Fruit fly (Drosophila melanogaster) whole organism, embryonic: ENCODE measurements around the gene cnir.

Experiments
- Abd-B ChIP-seq: fragments of 200-800 bp; sonication (Bioruptor generic); optimal IDR thresholded peaks from 2 replicates; lab custom pipeline; 2018; ENCODE audit warnings: missing biosample characterization, mild to moderate bottlenecking, missing genetic modification characterization, moderate library complexity
- CG10959 ChIP-seq: fragments of 200-800 bp; sonication (Bioruptor generic); IDR thresholded peaks from 2 replicates; pipeline ENCODE4 v1.3.6; 2022; ENCODE audit warnings: missing biosample characterization, missing genetic modification characterization
- CG12744 ChIP-seq: fragments of 200-800 bp; sonication (Bioruptor generic); optimal IDR thresholded peaks from 2 replicates; lab custom pipeline; 2016; ENCODE audit warnings: missing biosample characterization, missing genetic modification characterization
- CG14014 ChIP-seq: fragments of 200-800 bp; sonication (Bioruptor generic); IDR thresholded peaks from 2 replicates; pipeline ENCODE4 v1.3.6; 2022; ENCODE audit warnings: missing biosample characterization, missing genetic modification characterization
- CG14050 ChIP-seq: fragments of 200-800 bp; sonication (Bioruptor generic); IDR thresholded peaks from 3 replicates; pipeline ENCODE4 v1.3.6; 2022; ENCODE audit warnings: missing biosample characterization, missing genetic modification characterization
- CG15479 ChIP-seq: fragments of 200-800 bp; sonication (Bioruptor generic); optimal IDR thresholded peaks from 3 replicates; lab custom pipeline; 2019; ENCODE audit warnings: missing biosample characterization, mild to moderate bottlenecking, missing genetic modification characterization, moderate library complexity
- CG17385 ChIP-seq: fragments of 200-800 bp; sonication (Bioruptor generic); optimal IDR thresholded peaks from 3 replicates; lab custom pipeline; 2018; ENCODE audit warnings: missing biosample characterization, mild to moderate bottlenecking, missing genetic modification characterization
- CG3163 ChIP-seq: fragments of 200-800 bp; sonication (Bioruptor generic); optimal IDR thresholded peaks from 3 replicates; lab custom pipeline; 2016; ENCODE audit warnings: missing biosample characterization, missing genetic modification characterization
- CG3838 ChIP-seq: fragments of 200-800 bp; sonication (Bioruptor generic); optimal IDR thresholded peaks from 3 replicates; lab custom pipeline; 2016; ENCODE audit warnings: missing biosample characterization, missing genetic modification characterization
- CG7271 ChIP-seq: fragments of 200-800 bp; sonication (Bioruptor generic); optimal IDR thresholded peaks from 2 replicates; lab custom pipeline; 2018; ENCODE audit warnings: missing biosample characterization, mild to moderate bottlenecking, missing genetic modification characterization, moderate library complexity
- CG8281 ChIP-seq: fragments of 200-800 bp; sonication (Bioruptor generic); optimal IDR thresholded peaks from 2 replicates; lab custom pipeline; 2018; ENCODE audit warnings: missing biosample characterization, mild to moderate bottlenecking, missing genetic modification characterization, moderate library complexity
- CG9817 ChIP-seq: fragments of 200-800 bp; sonication (Bioruptor generic); optimal IDR thresholded peaks from 2 replicates; lab custom pipeline; 2018; ENCODE audit warnings: missing biosample characterization, mild to moderate bottlenecking, missing genetic modification characterization, moderate library complexity
- CG9876 ChIP-seq: fragments of 200-800 bp; sonication (Bioruptor generic); optimal IDR thresholded peaks from 2 replicates; lab custom pipeline; 2016; ENCODE audit warnings: missing biosample characterization, missing genetic modification characterization
- Dbx ChIP-seq: fragments of 200-800 bp; sonication (Bioruptor generic); IDR thresholded peaks from 3 replicates; pipeline ENCODE4 v1.3.6; 2022; ENCODE audit warnings: missing biosample characterization, missing genetic modification characterization
- Dp ChIP-seq: fragments of 200-800 bp; sonication (Bioruptor generic); optimal IDR thresholded peaks from 2 replicates; lab custom pipeline; 2018; ENCODE audit warnings: missing biosample characterization, mild to moderate bottlenecking, missing genetic modification characterization, moderate library complexity
- Fer1 ChIP-seq: fragments of 200-800 bp; sonication (Bioruptor generic); optimal IDR thresholded peaks from 2 replicates; lab custom pipeline; 2017; ENCODE audit warnings: missing biosample characterization, mild to moderate bottlenecking, missing genetic modification characterization
- HLH4C ChIP-seq: fragments of 200-800 bp; sonication (Bioruptor generic); IDR thresholded peaks from 3 replicates; pipeline ENCODE4 v1.3.6; 2022; ENCODE audit warnings: missing biosample characterization, missing genetic modification characterization; ENCODE audit not compliant: partially characterized antibody
- HLHmδ ChIP-seq: fragments of 200-800 bp; sonication (Bioruptor generic); optimal IDR thresholded peaks from 2 replicates; lab custom pipeline; 2018; ENCODE audit warnings: missing biosample characterization, mild to moderate bottlenecking, missing genetic modification characterization, moderate library complexity
- Hr51 ChIP-seq, 2 experiments: fragments of 200-800 bp; sonication (Bioruptor generic); optimal IDR thresholded peaks; 2 replicates in 1 of 2; 3 replicates in 1 of 2; lab custom pipeline; 2016 to 2018; ENCODE audit warnings: missing biosample characterization in 2 of 2, missing genetic modification characterization in 2 of 2, mild to moderate bottlenecking in 1 of 2, moderate library complexity in 1 of 2
- Mes4 ChIP-seq: fragments of 200-800 bp; sonication (Bioruptor generic); optimal IDR thresholded peaks from 2 replicates; lab custom pipeline; 2016; ENCODE audit warnings: missing biosample characterization, missing genetic modification characterization
- NK7.1 ChIP-seq: fragments of 200-800 bp; sonication (Bioruptor generic); optimal IDR thresholded peaks from 3 replicates; lab custom pipeline; 2016; ENCODE audit warnings: missing biosample characterization, missing genetic modification characterization
- Sry-δ ChIP-seq: fragments of 200-800 bp; sonication (Bioruptor generic); optimal IDR thresholded peaks from 2 replicates; lab custom pipeline; 2016; ENCODE audit warnings: missing biosample characterization, missing genetic modification characterization
- aop ChIP-seq: fragments of 200-800 bp; sonication (Bioruptor generic); IDR thresholded peaks from 2 replicates; pipeline ENCODE4 v1.3.6; 2022; ENCODE audit warnings: missing biosample characterization, missing genetic modification characterization
- cad ChIP-seq: fragments of >200 bp; optimal IDR thresholded peaks from 2 replicates; lab custom pipeline; 2017; ENCODE audit warnings: missing biosample characterization, missing genetic modification characterization
- dati ChIP-seq: fragments of 200-800 bp; sonication (Bioruptor generic); IDR thresholded peaks from 2 replicates; pipeline ENCODE4 v1.3.6; 2022; ENCODE audit warnings: missing biosample characterization, missing genetic modification characterization
- fd102C ChIP-seq: fragments of 200-800 bp; sonication (Bioruptor generic); optimal IDR thresholded peaks from 2 replicates; lab custom pipeline; 2018; ENCODE audit warnings: missing biosample characterization, mild to moderate bottlenecking, missing genetic modification characterization, moderate library complexity
- hbn ChIP-seq: fragments of 200-800 bp; sonication (Bioruptor generic); IDR thresholded peaks from 2 replicates; pipeline ENCODE4 v1.3.6; 2022; ENCODE audit warnings: missing biosample characterization, missing genetic modification characterization; ENCODE audit not compliant: partially characterized antibody
- kah ChIP-seq: fragments of 200-800 bp; sonication (Bioruptor generic); optimal IDR thresholded peaks from 2 replicates; lab custom pipeline; 2018; ENCODE audit warnings: missing biosample characterization, mild to moderate bottlenecking, missing genetic modification characterization
- odd ChIP-seq: fragments of 200-800 bp; sonication (Bioruptor generic); optimal IDR thresholded peaks from 2 replicates; lab custom pipeline; 2017; ENCODE audit warnings: missing biosample characterization, mild to moderate bottlenecking, missing genetic modification characterization
- prd ChIP-seq, 3 experiments: fragments of >200 bp in 2 of 3; fragments of 200-800 bp in 1 of 3; sonication (Bioruptor generic) in 1 of 3; optimal IDR thresholded peaks in 2 of 3; IDR thresholded peaks in 1 of 3; 2 replicates in 2 of 3; 3 replicates in 1 of 3; pipeline versions ENCODE4 v1.3.6 to Lab custom; 2017 to 2022; ENCODE audit warnings: missing biosample characterization in 1 of 3, missing genetic modification characterization in 1 of 3
- pros ChIP-seq: fragments of 200-800 bp; sonication (Bioruptor generic); optimal IDR thresholded peaks from 3 replicates; lab custom pipeline; 2019; ENCODE audit warnings: missing biosample characterization, mild to moderate bottlenecking, missing genetic modification characterization, moderate library complexity
- sens ChIP-seq: fragments of 200-800 bp; sonication (Bioruptor generic); peaks from one replicate; lab custom pipeline; 2016; ENCODE audit warnings: missing biosample characterization, missing genetic modification characterization
- sob ChIP-seq: fragments of 200-800 bp; sonication (Bioruptor generic); IDR thresholded peaks from 2 replicates; pipeline ENCODE4 v1.3.6; 2022; ENCODE audit warnings: missing biosample characterization, missing genetic modification characterization
- tll ChIP-seq, 2 experiments: fragments of 200-800 bp in 1 of 2; fragments of >200 bp in 1 of 2; sonication (Bioruptor generic) in 1 of 2; optimal IDR thresholded peaks; 2 replicates each; lab custom pipeline; 2017 to 2019; ENCODE audit warnings: missing biosample characterization in 2 of 2, missing genetic modification characterization in 2 of 2, mild to moderate bottlenecking in 1 of 2, moderate library complexity in 1 of 2
- ttk ChIP-seq: fragments of 200-800 bp; sonication (Bioruptor generic); IDR thresholded peaks from 2 replicates; pipeline ENCODE4 v2.1.2; 2022; ENCODE audit warnings: missing biosample characterization, missing genetic modification characterization
- twi ChIP-seq: fragments of 200-800 bp; optimal IDR thresholded peaks from 2 replicates; lab custom pipeline; 2019; ENCODE audit warnings: missing biosample characterization, mild to moderate bottlenecking, missing genetic modification characterization, moderate library complexity
- tx ChIP-seq: fragments of 200-800 bp; sonication (Bioruptor generic); optimal IDR thresholded peaks from 2 replicates; lab custom pipeline; 2016; ENCODE audit warnings: missing biosample characterization, missing genetic modification characterization
- zen ChIP-seq: fragments of 200-800 bp; sonication (Bioruptor generic); optimal IDR thresholded peaks from 3 replicates; lab custom pipeline; 2018; ENCODE audit warnings: missing biosample characterization, mild to moderate bottlenecking, missing genetic modification characterization, moderate library complexity

The cnir gene

dm6 chr2L:3083510-3083909 lies 43.9 kb upstream of the cnir start (continued):
- no peak for TF ChIP-seq NK7.1

dm6 chr2L:3082895-3083294 lies 43.3 kb upstream of the cnir start:
- TF ChIP-seq HLHmδ (GFP tag; lab: Kevin White, UChicago) (no peak), CG14014 (GFP tag; lab: Robert Waterston, UW) (no peak), cad (GFP tag; lab: Kevin White, UChicago) (peak; percentile 98), CG9876 (GFP tag; lab: Kevin White, UChicago) (no peak), hbn (GFP tag; lab: Robert Waterston, UW) (no peak), aop (GFP tag; lab: Robert Waterston, UW) (no peak), Abd-B (GFP tag; lab: Kevin White, UChicago) (no peak), CG17385 (GFP tag; lab: Kevin White, UChicago) (no peak), CG8281 (tag; lab: Kevin White, UChicago) (no peak), Dp (no peak), sob (no peak), HLH4C (GFP tag; lab: Robert Waterston, UW) (no peak), CG14050 (GFP tag; lab: Robert Waterston, UW) (no peak), dati (no peak), Dbx (GFP tag; lab: Robert Waterston, UW) (no peak), zen (peak; percentile 62), sens (peak; percentile 3), Hr51 (GFP tag; optimal IDR thresholded peaks at IDR 0.05; lab: Kevin White, UChicago) (no peak), odd (no peak), kah (no peak), CG12744 (GFP tag; lab: Kevin White, UChicago) (no peak), tx (GFP tag; lab: Kevin White, UChicago) (no peak), Mes4 (no peak), CG3163 (GFP tag; lab: Kevin White, UChicago) (no peak), CG9817 (tag; lab: Kevin White, UChicago) (no peak), tll (GFP tag; optimal IDR thresholded peaks at IDR 0.05; lab: Kevin White, UChicago) (peak in 1 of 2 experiments; percentile 48), Fer1 (GFP tag; lab: Kevin White, UChicago) (no peak), Sry-δ (GFP tag; lab: Kevin White, UChicago) (no peak)

DNA sequence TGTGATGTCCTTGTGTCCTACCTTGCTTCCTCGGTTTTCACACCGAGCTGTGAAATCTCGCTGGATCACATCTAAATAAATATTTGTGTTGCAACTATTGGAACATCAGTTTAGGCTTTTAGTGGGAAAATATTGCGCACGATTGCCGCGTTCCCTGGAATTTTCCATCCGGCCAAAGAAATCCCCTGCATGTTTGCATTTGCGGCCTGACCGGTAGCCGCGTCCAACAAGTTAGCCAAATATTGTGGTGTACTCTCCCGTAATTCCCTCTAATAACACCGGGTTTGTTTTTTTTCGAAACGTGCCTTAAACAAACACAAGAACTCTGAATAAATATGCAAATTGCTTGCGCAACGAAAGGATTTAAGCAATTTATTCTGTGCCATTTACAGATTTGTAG lies 39.1 kb upstream of the cnir start:
- peak in 1 of 2 experiments; percentile 96 for TF ChIP-seq tll (GFP tag; optimal IDR thresholded peaks at IDR 0.05; lab: Kevin White, UChicago)
- peak; percentile 25 for TF ChIP-seq twi (tag; lab: Kevin White, UChicago)
- TF ChIP-seq CG10959 = no peak
- TF ChIP-seq pros = no peak
- TF ChIP-seq prd (optimal IDR thresholded peaks at IDR 0.05; lab: Kevin White, UChicago) = no peak
- peak; percentile 15; the same call in 1 of the 3 replicates for TF ChIP-seq prd (GFP tag; IDR thresholded peaks at IDR 0.05; lab: Robert Waterston, UW)
- no peak for TF ChIP-seq ttk (GFP tag; lab: Robert Waterston, UW)
- no peak for TF ChIP-seq CG3838 (GFP tag; lab: Kevin White, UChicago)
- peak; percentile 24 for TF ChIP-seq fd102C (GFP tag; lab: Kevin White, UChicago)
- TF ChIP-seq CG7271 = peak; percentile 68
- peak; percentile 27 for TF ChIP-seq zen
- peak; percentile 54 for TF ChIP-seq CG15479 (GFP tag; lab: Kevin White, UChicago)
